Fruit fly (Drosophila melanogaster) whole organism, embryonic: ENCODE data around the gene srl.

Experiments
- Antp ChIP-seq: fragments of 200-800 bp; sonication (Bioruptor generic); optimal IDR thresholded peaks from 3 replicates; lab custom pipeline; 2016; ENCODE audit warnings: missing biosample characterization, missing genetic modification characterization
- Atf6 ChIP-seq: fragments of 200-800 bp; sonication (Bioruptor generic); IDR thresholded peaks from 2 replicates; pipeline ENCODE4 v1.3.6; 2022; ENCODE audit warnings: missing biosample characterization, missing genetic modification characterization
- Bdp1 ChIP-seq: fragments of 200-800 bp; sonication (Bioruptor generic); optimal IDR thresholded peaks from 3 replicates; lab custom pipeline; 2016; ENCODE audit warnings: missing biosample characterization, missing genetic modification characterization
- Blimp-1 ChIP-seq: fragments of 200-800 bp; sonication (Bioruptor generic); optimal IDR thresholded peaks from 3 replicates; lab custom pipeline; 2018; ENCODE audit warnings: missing biosample characterization, missing genetic modification characterization, mild to moderate bottlenecking, moderate library complexity, missing genetic modification reagents
- C15 ChIP-seq: fragments of 200-800 bp; sonication (Bioruptor generic); IDR thresholded peaks from 3 replicates; pipeline ENCODE4 v1.3.6; 2022; ENCODE audit warnings: missing biosample characterization, missing genetic modification characterization
- CG10462 ChIP-seq: fragments of 200-800 bp; sonication (Bioruptor generic); optimal IDR thresholded peaks from 2 replicates; lab custom pipeline; 2016; ENCODE audit warnings: missing biosample characterization, missing genetic modification characterization
- CG10543 ChIP-seq: fragments of 200-800 bp; sonication (Bioruptor generic); optimal IDR thresholded peaks from 3 replicates; lab custom pipeline; 2017; ENCODE audit warnings: missing biosample characterization, mild to moderate bottlenecking, missing genetic modification characterization, moderate library complexity
- CG11696 ChIP-seq: fragments of 200-800 bp; sonication (Bioruptor generic); IDR thresholded peaks from 2 replicates; pipeline ENCODE4 v1.3.6; 2022; ENCODE audit warnings: missing biosample characterization, missing genetic modification characterization
- CG12942 ChIP-seq: fragments of 200-800 bp; sonication (Bioruptor generic); optimal IDR thresholded peaks from 3 replicates; lab custom pipeline; 2016; ENCODE audit warnings: missing biosample characterization, missing genetic modification characterization
- CG13123 ChIP-seq: fragments of 200-800 bp; sonication (Bioruptor generic); optimal IDR thresholded peaks from 2 replicates; lab custom pipeline; 2016; ENCODE audit warnings: missing biosample characterization, missing genetic modification characterization
- CG15696 ChIP-seq: fragments of 200-800 bp; sonication (Bioruptor generic); optimal IDR thresholded peaks from 2 replicates; lab custom pipeline; 2019; ENCODE audit warnings: missing biosample characterization, mild to moderate bottlenecking, missing genetic modification characterization, moderate library complexity
- CG18599 ChIP-seq: fragments of 200-800 bp; sonication (Bioruptor generic); optimal IDR thresholded peaks from 3 replicates; lab custom pipeline; 2017; ENCODE audit warnings: missing biosample characterization, missing genetic modification characterization, mild to moderate bottlenecking, moderate library complexity, missing genetic modification reagents
- CG2120 ChIP-seq: fragments of 200-800 bp; sonication (Bioruptor generic); optimal IDR thresholded peaks from 3 replicates; lab custom pipeline; 2016; ENCODE audit warnings: missing biosample characterization, missing genetic modification characterization
- CG31365 ChIP-seq: fragments of 200-800 bp; sonication (Bioruptor generic); optimal IDR thresholded peaks from 2 replicates; lab custom pipeline; 2018; ENCODE audit warnings: missing biosample characterization, mild to moderate bottlenecking, missing genetic modification characterization
- CG7271 ChIP-seq: fragments of 200-800 bp; sonication (Bioruptor generic); optimal IDR thresholded peaks from 2 replicates; lab custom pipeline; 2018; ENCODE audit warnings: missing biosample characterization, mild to moderate bottlenecking, missing genetic modification characterization, moderate library complexity
- CG7839 ChIP-seq: fragments of 200-800 bp; sonication (Bioruptor generic); optimal IDR thresholded peaks from 3 replicates; lab custom pipeline; 2018; ENCODE audit warnings: missing biosample characterization, mild to moderate bottlenecking, missing genetic modification characterization, moderate library complexity
- CG8478 ChIP-seq: fragments of >200 bp; optimal IDR thresholded peaks from 2 replicates; lab custom pipeline; 2018
- CHES-1-like ChIP-seq: fragments of 200-800 bp; sonication (Bioruptor generic); optimal IDR thresholded peaks from 2 replicates; lab custom pipeline; 2016; ENCODE audit warnings: missing biosample characterization, missing genetic modification characterization
- Camta ChIP-seq: fragments of 200-800 bp; sonication (Bioruptor generic); optimal IDR thresholded peaks from 2 replicates; lab custom pipeline; 2016; ENCODE audit warnings: missing biosample characterization, missing genetic modification characterization
- CkIIα-i1 ChIP-seq: fragments of 200-800 bp; sonication (Bioruptor generic); IDR thresholded peaks from 2 replicates; pipeline ENCODE4 v1.3.6; 2022; ENCODE audit warnings: missing biosample characterization, missing genetic modification characterization
- Dad ChIP-seq: fragments of 200-800 bp; sonication (Bioruptor generic); optimal IDR thresholded peaks from 3 replicates; lab custom pipeline; 2016; ENCODE audit warnings: missing biosample characterization, missing genetic modification characterization
- Dip2 ChIP-seq: fragments of 200-800 bp; sonication (Bioruptor generic); IDR thresholded peaks from 2 replicates; pipeline ENCODE4 v1.3.6; 2022; ENCODE audit warnings: missing biosample characterization, missing genetic modification characterization
- Dp ChIP-seq: fragments of 200-800 bp; sonication (Bioruptor generic); optimal IDR thresholded peaks from 2 replicates; lab custom pipeline; 2018; ENCODE audit warnings: missing biosample characterization, mild to moderate bottlenecking, missing genetic modification characterization, moderate library complexity
- Drgx ChIP-seq: fragments of 200-800 bp; sonication (Bioruptor generic); IDR thresholded peaks from 2 replicates; pipeline ENCODE4 v1.3.6; 2022; ENCODE audit warnings: missing biosample characterization, missing genetic modification characterization
- Lpt ChIP-seq: fragments of >200 bp; optimal IDR thresholded peaks from 2 replicates; lab custom pipeline; 2018; ENCODE audit warnings: missing biosample characterization, missing genetic modification characterization
- Max ChIP-seq: fragments of 200-800 bp; sonication (Bioruptor generic); optimal IDR thresholded peaks from 2 replicates; lab custom pipeline; 2016; ENCODE audit warnings: missing biosample characterization, mild to moderate bottlenecking, missing genetic modification characterization
- Rfx ChIP-seq: fragments of 200-800 bp; sonication (Bioruptor generic); IDR thresholded peaks from 2 replicates; pipeline ENCODE4 v1.3.6; 2022; ENCODE audit warnings: missing biosample characterization, missing genetic modification characterization
- Sin3A ChIP-seq: fragments of >200 bp; optimal IDR thresholded peaks from 2 replicates; lab custom pipeline; 2018
- Sox100B ChIP-seq: fragments of 200-800 bp; sonication (Bioruptor generic); optimal IDR thresholded peaks from 3 replicates; lab custom pipeline; 2018; ENCODE audit warnings: missing biosample characterization, mild to moderate bottlenecking, missing genetic modification characterization
- Tbp ChIP-seq: fragments of >200 bp; optimal IDR thresholded peaks from 2 replicates; lab custom pipeline; 2018; ENCODE audit warnings: missing biosample characterization, missing genetic modification characterization
- abd-A ChIP-seq: fragments of 200-800 bp; sonication (Bioruptor generic); optimal IDR thresholded peaks from 3 replicates; lab custom pipeline; 2019; ENCODE audit warnings: missing biosample characterization, mild to moderate bottlenecking, missing genetic modification characterization, moderate library complexity
- cad ChIP-seq: fragments of >200 bp; optimal IDR thresholded peaks from 2 replicates; lab custom pipeline; 2017; ENCODE audit warnings: missing biosample characterization, missing genetic modification characterization
- chinmo ChIP-seq: fragments of 200-800 bp; sonication (Bioruptor generic); IDR thresholded peaks from 4 replicates; pipeline ENCODE4 v1.3.6; 2022; ENCODE audit warnings: missing biosample characterization, missing genetic modification characterization; ENCODE audit not compliant: partially characterized antibody
- croc ChIP-seq: fragments of 200-800 bp; sonication (Bioruptor generic); conservative IDR thresholded peaks from 3 replicates; pipeline ENCODE4 v1.3.6; 2022; ENCODE audit warnings: missing biosample characterization, missing genetic modification characterization
- da ChIP-seq: fragments of 200-800 bp; sonication (Bioruptor generic); optimal IDR thresholded peaks from 2 replicates; lab custom pipeline; 2016; ENCODE audit warnings: missing biosample characterization, missing genetic modification characterization
- dmrt99B ChIP-seq: fragments of 200-800 bp; sonication (Bioruptor generic); optimal IDR thresholded peaks from 2 replicates; lab custom pipeline; 2018; ENCODE audit warnings: missing biosample characterization, mild to moderate bottlenecking, missing genetic modification characterization, moderate library complexity
- dysf ChIP-seq: fragments of 200-800 bp; sonication (Bioruptor generic); IDR thresholded peaks from 3 replicates; pipeline ENCODE4 v1.3.6; 2022; ENCODE audit warnings: missing biosample characterization, missing genetic modification characterization
- en ChIP-seq: fragments of 200-800 bp; sonication (Bioruptor generic); optimal IDR thresholded peaks from 2 replicates; lab custom pipeline; 2016; ENCODE audit warnings: missing biosample characterization, missing genetic modification characterization
- esg ChIP-seq: fragments of 200-800 bp; sonication (Bioruptor generic); conservative IDR thresholded peaks from 2 replicates; pipeline ENCODE4 v1.3.6; 2022; ENCODE audit warnings: missing biosample characterization, missing genetic modification characterization
- fd3F ChIP-seq: fragments of 200-800 bp; sonication (Bioruptor generic); optimal IDR thresholded peaks from 2 replicates; lab custom pipeline; 2018; ENCODE audit warnings: missing biosample characterization, mild to moderate bottlenecking, missing genetic modification characterization, moderate library complexity
- grn ChIP-seq: fragments of 200-800 bp; sonication (Bioruptor generic); optimal IDR thresholded peaks from 3 replicates; lab custom pipeline; 2017; ENCODE audit warnings: missing biosample characterization, missing genetic modification characterization
- jumu ChIP-seq: fragments of 200-800 bp; sonication (Bioruptor generic); optimal IDR thresholded peaks from 3 replicates; lab custom pipeline; 2016; ENCODE audit warnings: missing biosample characterization, missing genetic modification characterization
- kni ChIP-seq: fragments of 200-800 bp; sonication (Bioruptor generic); optimal IDR thresholded peaks from 3 replicates; lab custom pipeline; 2017; ENCODE audit warnings: mild to moderate bottlenecking, missing biosample characterization, missing genetic modification reagents, missing genetic modification characterization
- lov ChIP-seq, 2 experiments: fragments of 200-800 bp in 1 of 2; fragments of >200 bp in 1 of 2; sonication (Bioruptor generic) in 1 of 2; IDR thresholded peaks in 1 of 2; optimal IDR thresholded peaks in 1 of 2; 2 replicates in 1 of 2; 3 replicates in 1 of 2; pipeline versions ENCODE4 v1.3.6 to Lab custom; 2017 to 2022; ENCODE audit warnings: missing biosample characterization in 1 of 2, missing genetic modification characterization in 1 of 2
- pan ChIP-seq, 4 experiments: fragments of >200 bp in 3 of 4; fragments of 200-800 bp in 1 of 4; sonication (Bioruptor generic) in 1 of 4; optimal IDR thresholded peaks in 3 of 4; IDR thresholded peaks in 1 of 4; 2 replicates each; pipeline versions ENCODE4 v1.3.6 to Lab custom; 2017 to 2022; ENCODE audit warnings: missing biosample characterization in 2 of 4, missing genetic modification characterization in 2 of 4, mixed read lengths in 1 of 4
- pum ChIP-seq: fragments of 200-800 bp; sonication (Bioruptor generic); optimal IDR thresholded peaks from 2 replicates; lab custom pipeline; 2016; ENCODE audit warnings: missing biosample characterization, missing genetic modification characterization
- pzg ChIP-seq: fragments of 200-800 bp; sonication (Bioruptor generic); optimal IDR thresholded peaks from 3 replicates; lab custom pipeline; 2018; ENCODE audit warnings: missing biosample characterization, mild to moderate bottlenecking, missing genetic modification characterization, moderate library complexity
- ro ChIP-seq: fragments of 200-800 bp; sonication (Bioruptor generic); IDR thresholded peaks from 2 replicates; pipeline ENCODE4 v1.3.6; 2022; ENCODE audit warnings: missing biosample characterization, missing genetic modification characterization
- scrt ChIP-seq: fragments of 200-800 bp; sonication (Bioruptor generic); optimal IDR thresholded peaks from 2 replicates; lab custom pipeline; 2018; ENCODE audit warnings: missing biosample characterization, mild to moderate bottlenecking, missing genetic modification characterization, moderate library complexity
- zen2 ChIP-seq: fragments of 200-800 bp; sonication (Bioruptor generic); IDR thresholded peaks from 3 replicates; pipeline ENCODE4 v1.3.6; 2022; ENCODE audit warnings: missing biosample characterization, missing genetic modification characterization; ENCODE audit not compliant: partially characterized antibody
- zfh2 ChIP-seq: fragments of 200-800 bp; sonication (Bioruptor generic); optimal IDR thresholded peaks from 2 replicates; lab custom pipeline; 2016; ENCODE audit warnings: missing biosample characterization, missing genetic modification characterization

The srl gene

DNA sequence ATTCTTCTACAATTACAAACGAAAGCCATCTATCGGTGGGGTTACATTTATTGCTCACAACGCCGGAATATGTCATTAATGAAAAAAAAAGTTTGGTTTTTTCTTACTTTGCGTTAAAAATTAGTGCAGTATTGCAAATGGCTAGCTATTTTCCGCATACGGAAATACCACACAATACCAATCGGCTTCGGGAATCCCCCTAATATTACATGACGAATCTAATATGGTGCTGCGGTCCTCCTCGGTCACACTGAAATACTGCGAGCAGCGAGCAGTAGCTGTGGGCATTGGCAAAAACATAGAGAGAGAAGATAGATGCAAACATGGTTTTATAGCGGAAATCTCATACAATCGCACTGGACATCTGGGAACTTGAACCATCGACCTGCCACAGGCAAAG lies 41.6 kb downstream of the srl start, which contains the start of gene tub (continued):
- no peak for TF ChIP-seq grn (GFP tag; lab: Kevin White, UChicago)
- no peak for TF ChIP-seq zen2
- no peak for TF ChIP-seq Camta (GFP tag; lab: Kevin White, UChicago)
- peak; percentile 44 for TF ChIP-seq CHES-1-like (GFP tag; lab: Kevin White, UChicago)
- TF ChIP-seq Blimp-1 (GFP tag; lab: Kevin White, UChicago) = no peak
- TF ChIP-seq dmrt99B (tag; lab: Kevin White, UChicago) = no peak
- TF ChIP-seq Lpt (GFP tag; lab: Kevin White, UChicago) = no peak
- TF ChIP-seq chinmo (GFP tag; lab: Robert Waterston, UW) = peak; percentile 68; the same call in 1 of the 4 replicates
- no peak for TF ChIP-seq CG12942 (GFP tag; lab: Kevin White, UChicago)
- TF ChIP-seq dysf (GFP tag; lab: Robert Waterston, UW) = peak; percentile 24; the same call in 1 of the 3 replicates
- TF ChIP-seq en = no peak
- TF ChIP-seq CG31365 = no peak
- peak; percentile 35 for TF ChIP-seq Antp (GFP tag; lab: Kevin White, UChicago)
- peak; percentile 16 for TF ChIP-seq Sin3A (lab: Kevin White, UChicago)
- no peak for TF ChIP-seq Drgx (GFP tag; lab: Robert Waterston, UW)
- no peak for TF ChIP-seq CkIIα-i1
- TF ChIP-seq CG10543 (GFP tag; lab: Kevin White, UChicago) = peak; percentile 22
- TF ChIP-seq zfh2 (GFP tag; lab: Kevin White, UChicago) = peak; percentile 25
- TF ChIP-seq CG8478 = no peak
- TF ChIP-seq Dad = peak; percentile 28
- TF ChIP-seq Rfx (GFP tag; lab: Robert Waterston, UW) = peak; percentile 66
- no peak for TF ChIP-seq cad
- peak; percentile 87 for TF ChIP-seq pzg (GFP tag; lab: Kevin White, UChicago)
- TF ChIP-seq CG7839 (tag; lab: Kevin White, UChicago) = no peak
- no peak for TF ChIP-seq lov (optimal IDR thresholded peaks at IDR 0.05; lab: Kevin White, UChicago)
- TF ChIP-seq lov (GFP tag; IDR thresholded peaks at IDR 0.05; lab: Robert Waterston, UW) = no peak
- TF ChIP-seq jumu = peak; percentile 13
- TF ChIP-seq kni = no peak
- TF ChIP-seq C15 = no peak
- no peak for TF ChIP-seq pan (optimal IDR thresholded peaks at IDR 0.05; lab: Kevin White, UChicago)
- peak in 1 of 2 experiments; percentile 42 for TF ChIP-seq pan (GFP tag; optimal IDR thresholded peaks at IDR 0.05 in 1 of 2, IDR thresholded peaks at IDR 0.05 in 1 of 2)
- TF ChIP-seq abd-A = no peak
- peak; percentile 12 for TF ChIP-seq pum (GFP tag; lab: Kevin White, UChicago)
- TF ChIP-seq Sox100B (GFP tag; lab: Kevin White, UChicago) = no peak
- TF ChIP-seq Dip2 (GFP tag; lab: Robert Waterston, UW) = peak; percentile 43; the same call in 1 of the 2 replicates
- TF ChIP-seq CG7271 (tag; lab: Kevin White, UChicago) = no peak
- TF ChIP-seq scrt = no peak
- no peak for TF ChIP-seq CG13123 (GFP tag; lab: Kevin White, UChicago)
- TF ChIP-seq Dp (GFP tag; lab: Kevin White, UChicago) = peak; percentile 32
- TF ChIP-seq esg = no peak
- TF ChIP-seq Tbp (GFP tag; lab: Kevin White, UChicago) = no peak
- no peak for TF ChIP-seq ro
- TF ChIP-seq Bdp1 = no peak
- no peak for TF ChIP-seq croc
- peak; percentile 32; the same call in 1 of the 2 replicates for TF ChIP-seq Atf6
- TF ChIP-seq da (GFP tag; lab: Kevin White, UChicago) = peak; percentile 17
- no peak for TF ChIP-seq CG18599 (GFP tag; lab: Kevin White, UChicago)
- TF ChIP-seq CG11696 (GFP tag; lab: Robert Waterston, UW) = no peak
- peak; percentile 65 for TF ChIP-seq CG2120 (GFP tag; lab: Kevin White, UChicago)
- TF ChIP-seq fd3F (GFP tag; lab: Kevin White, UChicago) = no peak
- TF ChIP-seq CG15696 (tag; lab: Kevin White, UChicago) = no peak
- peak; percentile 8 for TF ChIP-seq Max (GFP tag; lab: Kevin White, UChicago)
- no peak for TF ChIP-seq CG10462 (GFP tag; lab: Kevin White, UChicago)
